Fruit fly (Drosophila melanogaster) ovary, adult (tissue): ENCODE data around the gene CG4998.

ENCODE experiments used
- CG17801 ChIP-seq: fragments of 200-800 bp; optimal IDR thresholded peaks from 2 replicates; lab custom pipeline; 2019; ENCODE audit warnings: missing biosample characterization, mild to moderate bottlenecking, missing genetic modification characterization, moderate library complexity; ENCODE audit not compliant: partially characterized antibody

The CG4998 gene

DNA sequence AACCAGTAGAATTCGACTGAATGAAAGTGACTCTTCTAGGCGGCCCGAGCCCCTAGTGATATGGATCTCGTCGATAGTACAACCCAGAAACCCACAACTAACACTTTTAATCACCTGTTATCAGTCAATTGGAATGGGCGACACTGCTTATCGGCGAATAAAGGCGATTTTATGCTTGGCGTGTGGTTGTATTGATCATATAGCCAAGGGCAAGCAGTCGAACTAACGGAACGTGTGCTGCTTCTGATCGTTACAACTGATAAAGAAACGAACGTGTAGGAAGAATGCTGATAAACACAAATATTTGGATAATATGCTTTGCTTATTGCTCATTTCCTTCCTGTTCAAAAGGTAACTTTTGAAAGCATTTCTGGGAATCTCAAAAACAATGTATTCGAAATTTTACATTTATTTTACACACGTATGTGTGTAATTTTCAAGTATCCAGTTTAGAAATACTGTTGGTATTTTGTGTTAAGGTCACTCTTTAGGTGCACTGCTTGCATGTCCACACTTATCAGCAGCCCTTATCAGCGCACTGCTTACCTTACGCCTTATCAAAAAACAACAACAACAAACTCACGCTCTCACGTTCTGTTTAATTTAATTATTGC, 42.5 kb downstream of the CG4998 start, which contains the start of gene Agpat4:
Gene Agpat4 (minus strand): TSS at position 387 of the 614 bp plus-strand sequence.
- TF ChIP-seq CG17801 (GFP tag; lab: Kevin White, UChicago): no peak

- no peak for TF ChIP-seq CG17801 (GFP tag; lab: Kevin White, UChicago)
Measured at dm6 chr3L:16383056-16383455, 44.3 kb downstream of the CG4998 start.

DNA sequence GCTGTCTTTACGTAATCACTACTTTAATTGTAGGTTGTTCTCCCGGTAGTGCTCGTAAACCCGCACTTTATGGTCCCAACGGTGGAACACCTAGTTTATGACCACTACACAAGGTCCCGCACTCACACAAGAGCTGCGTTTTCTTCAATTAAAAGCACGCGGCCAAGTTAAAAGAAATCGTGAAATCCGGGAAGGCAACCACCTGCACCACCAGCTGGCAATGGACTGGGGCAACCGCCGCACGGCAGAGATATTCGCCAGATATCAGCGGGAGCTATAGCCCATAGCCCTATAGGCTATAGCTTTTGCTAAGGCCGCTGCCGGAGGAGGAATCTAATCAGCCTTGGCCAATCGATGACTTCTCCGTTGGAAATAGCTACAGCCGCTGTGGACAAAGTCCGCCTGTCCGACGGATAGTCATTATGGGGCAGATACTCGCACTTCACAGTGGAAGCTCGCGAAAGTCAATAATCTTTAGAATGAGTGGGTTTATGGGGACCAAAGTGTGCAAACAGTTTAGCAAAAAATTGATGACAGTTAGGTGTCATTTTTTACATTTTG, 45.4 kb downstream of the CG4998 start:
- no peak for TF ChIP-seq CG17801 (GFP tag; lab: Kevin White, UChicago)

DNA sequence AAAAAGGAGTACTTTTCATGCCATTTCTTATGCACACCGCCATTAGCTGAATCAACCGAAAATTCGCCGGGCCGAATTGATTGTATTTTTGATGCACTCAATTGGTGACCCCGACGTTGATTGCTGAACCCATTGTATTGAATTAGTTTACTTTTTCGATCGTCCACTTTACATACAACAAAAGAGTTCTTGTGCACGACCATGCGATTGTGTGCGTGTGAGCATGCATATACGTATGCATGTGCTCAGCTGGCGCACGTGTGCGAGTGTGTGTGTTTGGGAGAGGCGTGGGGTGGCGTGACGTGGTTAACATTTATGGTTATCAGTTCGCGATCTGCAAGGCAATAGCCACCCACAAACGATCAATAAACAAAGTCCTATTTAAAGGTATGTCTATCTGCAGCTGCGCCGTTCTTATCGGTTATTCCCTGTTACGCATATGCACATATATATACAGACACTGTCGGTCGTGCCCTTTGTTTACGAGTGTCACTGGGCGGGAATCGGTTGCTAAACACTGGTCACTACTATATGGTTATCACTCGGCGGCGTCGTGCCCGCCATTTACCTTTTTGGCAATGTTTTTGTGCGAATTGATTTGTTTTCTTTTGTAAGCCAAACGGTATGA, 46.6 kb downstream of the CG4998 start:
- peak; percentile 73 for TF ChIP-seq CG17801 (GFP tag; lab: Kevin White, UChicago)

DNA sequence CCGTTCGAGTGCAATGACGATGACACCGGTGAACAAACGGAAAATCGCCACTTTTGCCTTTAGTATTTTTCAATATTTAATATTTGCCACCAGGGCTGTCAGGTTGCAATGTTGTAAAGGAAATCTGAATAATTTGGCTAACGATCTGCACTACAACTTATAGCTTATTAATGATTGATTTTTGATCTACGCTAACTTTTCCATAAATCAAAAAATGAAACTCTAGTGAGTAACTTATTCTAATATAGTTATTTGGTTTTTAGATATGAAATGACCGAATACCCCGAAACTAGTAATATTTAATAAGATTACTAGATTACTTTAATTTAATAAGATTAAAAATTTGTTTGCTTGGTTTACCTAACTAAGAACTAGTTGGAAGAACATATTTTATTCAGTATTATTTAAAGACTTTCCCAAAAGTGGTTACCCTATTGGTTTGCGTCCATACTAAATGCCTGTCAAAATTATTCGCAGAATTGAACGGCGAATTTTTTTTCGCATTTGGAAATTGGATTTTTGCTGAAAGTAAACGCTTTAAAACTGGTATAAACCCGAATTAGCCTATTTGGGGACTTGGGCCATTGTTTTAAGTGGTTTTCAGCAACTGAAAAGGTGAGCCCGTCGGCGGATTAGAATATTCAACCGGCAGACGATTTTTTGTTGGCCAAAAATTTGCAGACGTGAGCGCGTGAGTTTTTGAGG, 47.2 kb downstream of the CG4998 start, which contains the start of the genes Agpat3 and RAF2:
Gene Agpat3 (minus strand): TSS at position 78 of the 705 bp plus-strand sequence.
Gene RAF2 (plus strand): TSS at position 448 of the 705 bp plus-strand sequence.
- no peak for TF ChIP-seq CG17801 (GFP tag; lab: Kevin White, UChicago)

dm6 chr3L:16390793-16391192, 52.0 kb downstream of the CG4998 start:
- TF ChIP-seq CG17801 (GFP tag; lab: Kevin White, UChicago): no peak

DNA sequence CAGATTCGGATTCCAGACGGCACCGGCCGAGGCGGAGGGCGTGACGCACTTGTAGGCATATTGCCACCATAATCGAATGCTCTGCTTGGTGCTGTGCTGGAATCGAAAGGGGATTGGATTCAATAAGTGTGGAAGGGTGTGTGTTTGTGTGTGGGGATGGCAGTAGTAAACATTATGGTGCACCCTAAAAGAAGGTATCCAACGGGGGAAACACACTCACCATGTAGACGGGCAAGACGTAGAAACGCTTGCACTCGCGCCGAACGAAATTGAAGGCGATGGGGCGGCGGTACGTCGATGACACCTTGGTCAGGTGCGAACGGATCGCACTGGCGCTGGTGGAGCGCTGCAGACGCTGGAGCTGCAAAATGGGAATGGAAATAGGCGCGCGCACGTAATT, 52.5 kb downstream of the CG4998 start:
- no peak for TF ChIP-seq CG17801 (GFP tag; lab: Kevin White, UChicago)

DNA sequence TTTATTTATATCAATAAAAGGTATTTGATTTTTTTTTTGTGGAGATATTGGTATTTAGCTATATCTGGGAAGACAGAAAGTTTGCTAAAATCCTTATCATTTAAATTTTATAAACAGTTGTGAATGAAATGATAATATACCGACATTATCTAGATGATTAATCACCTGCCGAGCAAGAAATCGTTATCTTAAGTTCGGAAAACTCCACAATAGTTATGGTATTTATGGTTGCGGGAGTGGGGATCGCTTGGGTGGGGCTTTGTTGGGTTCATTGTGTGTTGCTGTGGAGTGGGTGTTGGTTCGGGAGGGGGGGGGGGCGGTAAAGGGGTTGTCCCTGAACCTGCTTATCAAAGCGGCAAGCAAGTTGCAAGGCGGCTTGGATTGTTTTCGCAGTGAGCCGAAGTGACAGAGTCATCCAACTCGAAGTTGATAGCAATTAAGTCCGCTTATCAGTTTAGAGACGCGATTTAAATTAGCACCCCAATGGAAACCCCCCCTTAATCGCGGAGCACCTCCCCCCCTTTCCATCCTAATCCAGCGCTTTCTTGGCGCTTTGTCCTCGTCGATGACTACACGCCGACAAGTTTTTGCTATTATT, 53.5 kb downstream of the CG4998 start:
- TF ChIP-seq CG17801 (GFP tag; lab: Kevin White, UChicago): no peak

dm6 chr3L:16392874-16393273, 54.1 kb downstream of the CG4998 start:
- TF ChIP-seq CG17801 (GFP tag; lab: Kevin White, UChicago): no peak

dm6 chr3L:16393700-16394099, 54.9 kb downstream of the CG4998 start:
- no peak for TF ChIP-seq CG17801 (GFP tag; lab: Kevin White, UChicago)

- no peak for TF ChIP-seq CG17801 (GFP tag; lab: Kevin White, UChicago)
Measured at dm6 chr3L:16394506-16394905, 55.7 kb downstream of the CG4998 start, which contains the start of gene Gagr. Gene Gagr, plus strand, starts transcription at chr3L:16394586.
